Worm (Caenorhabditis elegans) whole organism, midembryonic: Measurements from ENCODE around the gene F52G3.7.

Source experiments
- T22C8.4 ChIP-seq: fragments of 200-800 bp; sonication (Bioruptor generic); IDR thresholded peaks from 2 replicates; pipeline ENCODE4 v1.3.6; 2022; ENCODE audit warnings: missing genetic modification characterization, missing compliant biosample characterization
- cog-1 ChIP-seq: sonication (generic microtip); optimal IDR thresholded peaks from 2 replicates; lab custom pipeline; 2016; ENCODE audit warnings: missing genetic modification characterization, missing compliant biosample characterization
- flt-1 ChIP-seq: fragments of 200-800 bp; sonication (Bioruptor generic); IDR thresholded peaks from 2 replicates; pipeline ENCODE4 v1.3.6; 2022; ENCODE audit warnings: missing genetic modification characterization, missing compliant biosample characterization
- klf-2 ChIP-seq: fragments of 200-800 bp; sonication (Bioruptor generic); conservative IDR thresholded peaks from 2 replicates; pipeline ENCODE4 v1.3.6; 2022; ENCODE audit warnings: missing genetic modification reagents, missing genetic modification characterization, missing compliant biosample characterization
- med-1 ChIP-seq: sonication (generic microtip); optimal IDR thresholded peaks from 2 replicates; lab custom pipeline; 2017; ENCODE audit warnings: missing genetic modification characterization, mild to moderate bottlenecking, missing compliant biosample characterization, antibody characterized with exemption, missing genetic modification reagents; ENCODE audit not compliant: insufficient read depth
- ref-1 ChIP-seq: fragments of 200-800 bp; sonication (Bioruptor generic); conservative IDR thresholded peaks from 2 replicates; pipeline ENCODE4 v1.3.6; 2022; ENCODE audit warnings: missing genetic modification reagents, missing genetic modification characterization, missing compliant biosample characterization
- tab-1 ChIP-seq: fragments of 200-800 bp; sonication (Bioruptor generic); IDR thresholded peaks from 2 replicates; pipeline ENCODE4 v1.3.6; 2022; ENCODE audit warnings: missing genetic modification characterization, missing compliant biosample characterization
- ztf-23 ChIP-seq: fragments of 200-800 bp; sonication (Bioruptor generic); IDR thresholded peaks from 2 replicates; pipeline ENCODE4 v1.3.6; 2022; ENCODE audit warnings: missing genetic modification reagents, missing genetic modification characterization, missing compliant biosample characterization
- ztf-29 ChIP-seq: fragments of 200-800 bp; sonication (Bioruptor generic); IDR thresholded peaks from 2 replicates; pipeline ENCODE4 v1.3.6; 2022; ENCODE audit warnings: missing genetic modification reagents, missing genetic modification characterization, missing compliant biosample characterization

- TF ChIP-seq ztf-23 (no peak), ztf-29 (GFP tag; lab: Robert Waterston, UW) (no peak), med-1 (GFP tag; lab: Kevin White, UChicago) (no peak), cog-1 (tag; lab: Kevin White, UChicago) (no peak), klf-2 (no peak), flt-1 (no peak), tab-1 (GFP tag; lab: Robert Waterston, UW) (no peak), T22C8.4 (no peak), ref-1 (GFP tag; lab: Robert Waterston, UW) (no peak)
Observed at ce11 chrX:16960346-16960745, 3.4 kb upstream of the F52G3.7 start.
